Fruit fly (Drosophila melanogaster) whole organism, embryonic: ENCODE measurements around the gene Girdin.
A peak's percentile ranks its signal among the peaks of the same experiment; 100 is the strongest.

Experiments
- Adf1 ChIP-seq: fragments of 200-800 bp; sonication (Bioruptor generic); IDR thresholded peaks from 2 replicates; pipeline ENCODE4 v1.3.6; 2022; ENCODE audit warnings: missing biosample characterization, missing genetic modification characterization
- Awh ChIP-seq: fragments of 200-800 bp; sonication (Bioruptor generic); IDR thresholded peaks from 2 replicates; pipeline ENCODE4, ENCODE4 v1.3.6; 2022; ENCODE audit warnings: missing biosample characterization, missing genetic modification characterization
- CG10209 ChIP-seq: fragments of 200-800 bp; sonication (Bioruptor generic); optimal IDR thresholded peaks from 3 replicates; lab custom pipeline; 2017; ENCODE audit warnings: missing biosample characterization, mild to moderate bottlenecking, missing genetic modification characterization, missing genetic modification reagents
- CG10431 ChIP-seq: fragments of 200-800 bp; sonication (Bioruptor generic); optimal IDR thresholded peaks from 3 replicates; lab custom pipeline; 2018; ENCODE audit warnings: missing biosample characterization, mild to moderate bottlenecking, missing genetic modification characterization
- CG11398 ChIP-seq: fragments of 200-800 bp; sonication (Bioruptor generic); optimal IDR thresholded peaks from 2 replicates; lab custom pipeline; 2016; ENCODE audit warnings: missing biosample characterization, missing genetic modification characterization
- CG11504 ChIP-seq: fragments of 200-800 bp; sonication (Bioruptor generic); optimal IDR thresholded peaks from 3 replicates; lab custom pipeline; 2019; ENCODE audit warnings: missing biosample characterization, mild to moderate bottlenecking, missing genetic modification characterization, moderate library complexity
- CG11560 ChIP-seq: fragments of 200-800 bp; sonication (Bioruptor generic); IDR thresholded peaks from 3 replicates; pipeline ENCODE4 v1.3.6; 2022; ENCODE audit warnings: missing biosample characterization, missing genetic modification characterization
- CG11723 ChIP-seq: fragments of 200-800 bp; sonication (Bioruptor generic); optimal IDR thresholded peaks from 2 replicates; lab custom pipeline; 2017; ENCODE audit warnings: missing biosample characterization, mild to moderate bottlenecking, missing genetic modification characterization
- CG12391 ChIP-seq: fragments of 200-800 bp; sonication (Bioruptor generic); optimal IDR thresholded peaks from 3 replicates; lab custom pipeline; 2018; ENCODE audit warnings: missing biosample characterization, mild to moderate bottlenecking, missing genetic modification characterization, moderate library complexity
- CG13424 ChIP-seq: fragments of 200-800 bp; sonication (Bioruptor generic); optimal IDR thresholded peaks from 2 replicates; lab custom pipeline; 2019; ENCODE audit warnings: missing biosample characterization, mild to moderate bottlenecking, missing genetic modification characterization, moderate library complexity
- CG15479 ChIP-seq: fragments of 200-800 bp; sonication (Bioruptor generic); optimal IDR thresholded peaks from 3 replicates; lab custom pipeline; 2019; ENCODE audit warnings: missing biosample characterization, mild to moderate bottlenecking, missing genetic modification characterization, moderate library complexity
- CG15514 ChIP-seq: fragments of 200-800 bp; sonication (Bioruptor generic); optimal IDR thresholded peaks from 3 replicates; lab custom pipeline; 2017; ENCODE audit warnings: missing biosample characterization, missing genetic modification characterization, mild to moderate bottlenecking, moderate library complexity, missing genetic modification reagents
- CG30431 ChIP-seq: fragments of 200-800 bp; sonication (Bioruptor generic); optimal IDR thresholded peaks from 2 replicates; lab custom pipeline; 2017; ENCODE audit warnings: missing biosample characterization, missing genetic modification characterization
- CG3163 ChIP-seq: fragments of 200-800 bp; sonication (Bioruptor generic); optimal IDR thresholded peaks from 3 replicates; lab custom pipeline; 2016; ENCODE audit warnings: missing biosample characterization, missing genetic modification characterization
- CG32532 ChIP-seq: fragments of 200-800 bp; sonication (Bioruptor generic); IDR thresholded peaks from 2 replicates; pipeline ENCODE4 v1.3.6; 2022; ENCODE audit warnings: missing biosample characterization, missing genetic modification characterization
- CG3847 ChIP-seq: fragments of 200-800 bp; sonication (Bioruptor generic); IDR thresholded peaks from 2 replicates; pipeline ENCODE4 v1.3.6; 2022; ENCODE audit warnings: missing biosample characterization, missing genetic modification characterization
- CG3995 ChIP-seq: fragments of 200-800 bp; sonication (Bioruptor generic); optimal IDR thresholded peaks from 3 replicates; lab custom pipeline; 2016; ENCODE audit warnings: missing biosample characterization, missing genetic modification characterization
- CG4617 ChIP-seq: fragments of 200-800 bp; sonication (Bioruptor generic); optimal IDR thresholded peaks from 3 replicates; lab custom pipeline; 2016; ENCODE audit warnings: missing biosample characterization, missing genetic modification characterization, borderline replicate concordance
- CG5245 ChIP-seq: fragments of 200-800 bp; sonication (Bioruptor generic); optimal IDR thresholded peaks from 3 replicates; lab custom pipeline; 2016; ENCODE audit warnings: missing biosample characterization, missing genetic modification characterization
- CG6254 ChIP-seq: fragments of 200-800 bp; sonication (Bioruptor generic); optimal IDR thresholded peaks from 3 replicates; lab custom pipeline; 2017; ENCODE audit warnings: mild to moderate bottlenecking, missing biosample characterization, missing genetic modification reagents, missing genetic modification characterization
- Dad ChIP-seq: fragments of 200-800 bp; sonication (Bioruptor generic); optimal IDR thresholded peaks from 3 replicates; lab custom pipeline; 2016; ENCODE audit warnings: missing biosample characterization, missing genetic modification characterization
- Drgx ChIP-seq: fragments of 200-800 bp; sonication (Bioruptor generic); IDR thresholded peaks from 2 replicates; pipeline ENCODE4 v1.3.6; 2022; ENCODE audit warnings: missing biosample characterization, missing genetic modification characterization
- Fer1 ChIP-seq: fragments of 200-800 bp; sonication (Bioruptor generic); optimal IDR thresholded peaks from 2 replicates; lab custom pipeline; 2017; ENCODE audit warnings: missing biosample characterization, mild to moderate bottlenecking, missing genetic modification characterization
- Lim3 ChIP-seq: fragments of 200-800 bp; sonication (Bioruptor generic); IDR thresholded peaks from 2 replicates; pipeline ENCODE4 v1.3.6; 2022; ENCODE audit warnings: missing biosample characterization, missing genetic modification characterization
- MBD-R2 ChIP-seq: fragments of 200-800 bp; sonication (Bioruptor generic); IDR thresholded peaks from 2 replicates; pipeline ENCODE4 v1.3.6; 2022; ENCODE audit warnings: missing biosample characterization, missing genetic modification characterization
- Mes4 ChIP-seq: fragments of 200-800 bp; sonication (Bioruptor generic); optimal IDR thresholded peaks from 2 replicates; lab custom pipeline; 2016; ENCODE audit warnings: missing biosample characterization, missing genetic modification characterization
- Oli ChIP-seq: fragments of 200-800 bp; sonication (Bioruptor generic); optimal IDR thresholded peaks from 2 replicates; lab custom pipeline; 2018; ENCODE audit warnings: missing biosample characterization, mild to moderate bottlenecking, missing genetic modification characterization, moderate library complexity
- Optix ChIP-seq: fragments of 200-800 bp; sonication (Bioruptor generic); IDR thresholded peaks from 3 replicates; pipeline ENCODE4 v1.3.6; 2022; ENCODE audit warnings: missing biosample characterization, missing genetic modification characterization
- Rx ChIP-seq: fragments of 200-800 bp; sonication (Bioruptor generic); IDR thresholded peaks from 2 replicates; pipeline ENCODE4 v1.3.6; 2022; ENCODE audit warnings: missing biosample characterization, missing genetic modification characterization
- Scr ChIP-seq: fragments of 200-800 bp; sonication (Bioruptor generic); IDR thresholded peaks from 2 replicates; pipeline ENCODE4 v1.3.6; 2022; ENCODE audit warnings: missing biosample characterization, missing genetic modification characterization; ENCODE audit not compliant: partially characterized antibody
- Sry-δ ChIP-seq: fragments of 200-800 bp; sonication (Bioruptor generic); optimal IDR thresholded peaks from 2 replicates; lab custom pipeline; 2016; ENCODE audit warnings: missing biosample characterization, missing genetic modification characterization
- Stat92E ChIP-seq, 3 experiments: fragments of >200 bp in 2 of 3; fragments of 200-800 bp in 1 of 3; sonication (Bioruptor generic) in 1 of 3; optimal IDR thresholded peaks; 2 replicates each; lab custom pipeline; 2017 to 2019; ENCODE audit warnings: missing biosample characterization in 3 of 3, missing genetic modification characterization in 3 of 3, mild to moderate bottlenecking in 1 of 3, moderate library complexity in 1 of 3
- YL-1 ChIP-seq: fragments of 200-800 bp; sonication (Bioruptor generic); optimal IDR thresholded peaks from 3 replicates; lab custom pipeline; 2017; ENCODE audit warnings: missing biosample characterization, mild to moderate bottlenecking, missing genetic modification characterization
- chinmo ChIP-seq: fragments of 200-800 bp; sonication (Bioruptor generic); IDR thresholded peaks from 4 replicates; pipeline ENCODE4 v1.3.6; 2022; ENCODE audit warnings: missing biosample characterization, missing genetic modification characterization; ENCODE audit not compliant: partially characterized antibody
- croc ChIP-seq: fragments of 200-800 bp; sonication (Bioruptor generic); conservative IDR thresholded peaks from 3 replicates; pipeline ENCODE4 v1.3.6; 2022; ENCODE audit warnings: missing biosample characterization, missing genetic modification characterization
- dysf ChIP-seq: fragments of 200-800 bp; sonication (Bioruptor generic); IDR thresholded peaks from 3 replicates; pipeline ENCODE4 v1.3.6; 2022; ENCODE audit warnings: missing biosample characterization, missing genetic modification characterization
- ewg ChIP-seq: fragments of 200-800 bp; sonication (Bioruptor generic); optimal IDR thresholded peaks from 3 replicates; lab custom pipeline; 2017; ENCODE audit warnings: mild to moderate bottlenecking, missing biosample characterization, missing genetic modification reagents, missing genetic modification characterization
- fd3F ChIP-seq: fragments of 200-800 bp; sonication (Bioruptor generic); optimal IDR thresholded peaks from 2 replicates; lab custom pipeline; 2018; ENCODE audit warnings: missing biosample characterization, mild to moderate bottlenecking, missing genetic modification characterization, moderate library complexity
- gcm2 ChIP-seq: fragments of 200-800 bp; sonication (Bioruptor generic); optimal IDR thresholded peaks from 2 replicates; lab custom pipeline; 2016; ENCODE audit warnings: missing biosample characterization, missing genetic modification characterization
- grn ChIP-seq: fragments of 200-800 bp; sonication (Bioruptor generic); optimal IDR thresholded peaks from 3 replicates; lab custom pipeline; 2017; ENCODE audit warnings: missing biosample characterization, missing genetic modification characterization
- hth ChIP-seq: fragments of >200 bp; optimal IDR thresholded peaks from 2 replicates; lab custom pipeline; 2017; ENCODE audit warnings: inconsistent platforms
- insv ChIP-seq, 2 experiments: fragments of 200-800 bp; sonication (Bioruptor generic); optimal IDR thresholded peaks; 3 replicates each; lab custom pipeline; 2016 to 2018; ENCODE audit warnings: missing biosample characterization in 2 of 2, missing genetic modification characterization in 2 of 2
- inv ChIP-seq: fragments of 200-800 bp; sonication (Bioruptor generic); IDR thresholded peaks from 2 replicates; pipeline ENCODE4 v1.3.6; 2022; ENCODE audit warnings: missing biosample characterization, missing genetic modification characterization; ENCODE audit not compliant: partially characterized antibody
- jumu ChIP-seq: fragments of 200-800 bp; sonication (Bioruptor generic); optimal IDR thresholded peaks from 3 replicates; lab custom pipeline; 2016; ENCODE audit warnings: missing biosample characterization, missing genetic modification characterization
- maf-S ChIP-seq: fragments of 200-800 bp; sonication (Bioruptor generic); optimal IDR thresholded peaks from 2 replicates; lab custom pipeline; 2016; ENCODE audit warnings: missing biosample characterization, missing genetic modification characterization
- nmo ChIP-seq: fragments of 200-800 bp; sonication (Bioruptor generic); optimal IDR thresholded peaks from 2 replicates; lab custom pipeline; 2018; ENCODE audit warnings: missing biosample characterization, mild to moderate bottlenecking, missing genetic modification characterization, moderate library complexity
- pum ChIP-seq: fragments of 200-800 bp; sonication (Bioruptor generic); optimal IDR thresholded peaks from 2 replicates; lab custom pipeline; 2016; ENCODE audit warnings: missing biosample characterization, missing genetic modification characterization
- rib ChIP-seq: fragments of 200-800 bp; sonication (Bioruptor generic); IDR thresholded peaks from 2 replicates; pipeline ENCODE4 v1.3.6; 2022; ENCODE audit warnings: missing biosample characterization, missing genetic modification characterization
- toy ChIP-seq: fragments of 200-800 bp; sonication (Bioruptor generic); IDR thresholded peaks from 2 replicates; pipeline ENCODE4 v1.3.6; 2022; ENCODE audit warnings: missing biosample characterization, missing genetic modification characterization
- unc-4 ChIP-seq: fragments of 200-800 bp; sonication (Bioruptor generic); IDR thresholded peaks from 2 replicates; pipeline ENCODE4 v1.3.6; 2022; ENCODE audit warnings: missing biosample characterization, missing genetic modification characterization; ENCODE audit not compliant: partially characterized antibody
- zfh1 ChIP-seq: fragments of 200-800 bp; sonication (Bioruptor generic); IDR thresholded peaks from 3 replicates; pipeline ENCODE4 v1.3.6; 2022; ENCODE audit warnings: missing biosample characterization, missing genetic modification characterization

The Girdin gene

dm6 chr3L:3164951-3165350 lies 13.8 kb upstream of the Girdin start, which contains the start of gene CG32280 (continued):
- TF ChIP-seq Mes4 (GFP tag; lab: Kevin White, UChicago) (no peak), zfh1 (GFP tag; lab: Robert Waterston, UW) (0 out of 3 replicates have a peak, but pooled peaks have one; percentile 51), YL-1 (peak; percentile 24), toy (GFP tag; lab: Robert Waterston, UW) (no peak), Lim3 (GFP tag; lab: Robert Waterston, UW) (no peak), CG32532 (GFP tag; lab: Robert Waterston, UW) (peak; percentile 32; the same call in 1 of the 2 replicates), Dad (GFP tag; lab: Kevin White, UChicago) (peak; percentile 32), CG3995 (peak; percentile 77), CG15479 (GFP tag; lab: Kevin White, UChicago) (no peak), CG4617 (GFP tag; lab: Kevin White, UChicago) (peak; percentile 52), CG11723 (GFP tag; lab: Kevin White, UChicago) (no peak), unc-4 (peak; percentile 90), inv (GFP tag; lab: Robert Waterston, UW) (peak; percentile 77), Optix (GFP tag; lab: Robert Waterston, UW) (no peak), CG3847 (GFP tag; lab: Robert Waterston, UW) (peak; percentile 41; the same call in 1 of the 2 replicates), CG11560 (tag; lab: Robert Waterston, UW) (no peak), jumu (GFP tag; lab: Kevin White, UChicago) (peak; percentile 21), Adf1 (GFP tag; lab: Robert Waterston, UW) (0 out of 2 replicates have a peak, but pooled peaks have one; percentile 12), Rx (GFP tag; lab: Robert Waterston, UW) (no peak), CG30431 (GFP tag; lab: Kevin White, UChicago) (no peak), pum (GFP tag; lab: Kevin White, UChicago) (peak; percentile 6), Fer1 (GFP tag; lab: Kevin White, UChicago) (peak; percentile 40), Oli (tag; lab: Kevin White, UChicago) (no peak), CG15514 (GFP tag; lab: Kevin White, UChicago) (peak; percentile 72), rib (GFP tag; lab: Robert Waterston, UW) (no peak), ewg (no peak), nmo (peak; percentile 38), gcm2 (GFP tag; lab: Kevin White, UChicago) (no peak), maf-S (no peak), croc (GFP tag; lab: Robert Waterston, UW) (no peak), CG11504 (tag; lab: Kevin White, UChicago) (no peak), Awh (GFP tag; lab: Robert Waterston, UW) (no peak), Scr (GFP tag; lab: Robert Waterston, UW) (peak; percentile 84), chinmo (GFP tag; lab: Robert Waterston, UW) (peak; percentile 92; the same call in 3 of the 4 replicates), MBD-R2 (GFP tag; lab: Robert Waterston, UW) (peak; percentile 82), CG3163 (GFP tag; lab: Kevin White, UChicago) (no peak), CG13424 (no peak), Stat92E (GFP tag; optimal IDR thresholded peaks at IDR 0.05; lab: Kevin White, UChicago) (peak in 1 of 3 experiments; percentile 61), grn (GFP tag; lab: Kevin White, UChicago) (no peak), Drgx (GFP tag; lab: Robert Waterston, UW) (no peak), CG10209 (GFP tag; lab: Kevin White, UChicago) (no peak), CG5245 (GFP tag; lab: Kevin White, UChicago) (no peak), fd3F (GFP tag; lab: Kevin White, UChicago) (no peak), insv (GFP tag; optimal IDR thresholded peaks at IDR 0.05; lab: Kevin White, UChicago) (peak in 1 of 2 experiments; percentile 11), CG6254 (GFP tag; lab: Kevin White, UChicago) (no peak), CG11398 (peak; percentile 13), CG10431 (GFP tag; lab: Kevin White, UChicago) (no peak), CG12391 (peak; percentile 23), Sry-δ (GFP tag; lab: Kevin White, UChicago) (peak; percentile 80), dysf (peak; percentile 35; the same call in 1 of the 3 replicates), hth (lab: Kevin White, UChicago) (no peak)
